Worm (Caenorhabditis elegans) whole organism, young adult: ENCODE results near the gene dhs-15.

ENCODE experiments used
- B0261.1 ChIP-seq: sonication (generic microtip); optimal IDR thresholded peaks from 2 replicates; lab custom pipeline; 2016; ENCODE audit warnings: mild to moderate bottlenecking, missing genetic modification characterization, moderate library complexity, missing compliant biosample characterization
- C06A6.2 ChIP-seq: fragments of 200-800 bp; sonication (Bioruptor generic); conservative IDR thresholded peaks from 2 replicates; pipeline ENCODE4 v1.3.6; 2022; ENCODE audit warnings: missing genetic modification characterization, missing compliant biosample characterization
- F10E7.11 ChIP-seq: sonication (generic microtip); optimal IDR thresholded peaks from 2 replicates; lab custom pipeline; 2017; ENCODE audit warnings: mild to moderate bottlenecking, missing genetic modification characterization, moderate library complexity, missing compliant biosample characterization
- F23B12.7 ChIP-seq: sonication (generic microtip); optimal IDR thresholded peaks from 2 replicates; lab custom pipeline; 2017; ENCODE audit warnings: missing genetic modification characterization, mild to moderate bottlenecking, missing compliant biosample characterization, antibody characterized with exemption, moderate library complexity; ENCODE audit not compliant: insufficient read depth
- F57C9.4 ChIP-seq: sonication (generic microtip); optimal IDR thresholded peaks from 2 replicates; lab custom pipeline; 2017; ENCODE audit warnings: mild to moderate bottlenecking, missing genetic modification characterization, missing compliant biosample characterization
- K11D2.4 ChIP-seq: fragments of 200-800 bp; sonication (Bioruptor generic); IDR thresholded peaks from 2 replicates; pipeline ENCODE4 v1.3.6; 2022; ENCODE audit warnings: missing genetic modification reagents, missing genetic modification characterization, missing compliant biosample characterization
- K12H6.12 ChIP-seq: fragments of 200-800 bp; sonication (Bioruptor generic); optimal IDR thresholded peaks from 2 replicates; lab custom pipeline; 2018; ENCODE audit warnings: mild to moderate bottlenecking, missing genetic modification characterization, missing compliant biosample characterization
- T07F8.4 ChIP-seq: sonication (generic microtip); optimal IDR thresholded peaks from 2 replicates; lab custom pipeline; 2016; ENCODE audit warnings: mild to moderate bottlenecking, missing genetic modification characterization, moderate library complexity, missing compliant biosample characterization
- Y53F4B.3 ChIP-seq: fragments of 200-800 bp; sonication (Bioruptor generic); IDR thresholded peaks from 2 replicates; pipeline ENCODE4 v1.3.6; 2022; ENCODE audit warnings: missing genetic modification reagents, missing genetic modification characterization, missing compliant biosample characterization
- Y53G8AR.9 ChIP-seq: fragments of 200-800 bp; sonication (Bioruptor generic); conservative IDR thresholded peaks from 2 replicates; pipeline ENCODE4 v1.3.6; 2022; ENCODE audit warnings: missing genetic modification reagents, missing genetic modification characterization, missing compliant biosample characterization
- Y67H2A.10 ChIP-seq: fragments of 200-800 bp; sonication (Bioruptor generic); conservative IDR thresholded peaks from 2 replicates; pipeline ENCODE4 v1.3.6; 2022; ENCODE audit warnings: missing genetic modification reagents, missing genetic modification characterization, missing compliant biosample characterization
- ZK185.1 ChIP-seq: sonication (generic microtip); optimal IDR thresholded peaks from 2 replicates; lab custom pipeline; 2016; ENCODE audit warnings: mild to moderate bottlenecking, missing genetic modification characterization, missing compliant biosample characterization; ENCODE audit not compliant: poor library complexity, severe bottlenecking
- aptf-3 ChIP-seq: fragments of 200-800 bp; sonication (Bioruptor generic); IDR thresholded peaks from 2 replicates; pipeline ENCODE4 v1.3.6; 2022; ENCODE audit warnings: missing genetic modification characterization, missing compliant biosample characterization
- attf-5 ChIP-seq: fragments of 200-800 bp; sonication (Bioruptor generic); optimal IDR thresholded peaks from 2 replicates; lab custom pipeline; 2018; ENCODE audit warnings: mild to moderate bottlenecking, missing genetic modification characterization, missing compliant biosample characterization
- ceh-79 ChIP-seq: sonication (generic microtip); optimal IDR thresholded peaks from 2 replicates; lab custom pipeline; 2017; ENCODE audit warnings: mild to moderate bottlenecking, missing genetic modification characterization, missing compliant biosample characterization
- dox-1 ChIP-seq: fragments of 200-800 bp; sonication (Bioruptor generic); IDR thresholded peaks from 2 replicates; pipeline ENCODE4 v1.3.6; 2022; ENCODE audit warnings: missing genetic modification reagents, missing genetic modification characterization, missing compliant biosample characterization
- dpl-1 ChIP-seq: fragments of 150-350 bp; optimal IDR thresholded peaks from 2 replicates; lab custom pipeline; 2014; ENCODE audit warnings: missing biosample characterization, missing genetic modification reagents, missing genetic modification characterization
- egl-18 ChIP-seq: fragments of 200-800 bp; sonication (Bioruptor generic); IDR thresholded peaks from 2 replicates; pipeline ENCODE4 v1.3.6; 2022; ENCODE audit warnings: missing genetic modification reagents, missing genetic modification characterization, missing compliant biosample characterization
- egrh-3 ChIP-seq: fragments of 200-800 bp; sonication (Bioruptor generic); IDR thresholded peaks from 2 replicates; pipeline ENCODE4 v1.3.6; 2022; ENCODE audit warnings: missing genetic modification reagents, missing genetic modification characterization, missing compliant biosample characterization
- hrde-1 ChIP-seq: sonication (generic microtip); optimal IDR thresholded peaks from 2 replicates; lab custom pipeline; 2016; ENCODE audit warnings: missing genetic modification characterization, mild to moderate bottlenecking, missing compliant biosample characterization, moderate library complexity, missing genotype, missing genetic modification reagents, borderline replicate concordance
- hsf-1 ChIP-seq: fragments of 200-800 bp; sonication (Bioruptor generic); IDR thresholded peaks from 2 replicates; pipeline ENCODE4 v1.3.6; 2022; ENCODE audit warnings: missing genetic modification reagents, missing genetic modification characterization, missing compliant biosample characterization
- let-607 ChIP-seq, 2 experiments: fragments of 200-800 bp in 1 of 2; sonication (Bioruptor generic) in 1 of 2; sonication (generic microtip) in 1 of 2; optimal IDR thresholded peaks; 2 replicates each; lab custom pipeline; 2016 to 2018; ENCODE audit warnings: mild to moderate bottlenecking in 2 of 2, missing compliant biosample characterization in 2 of 2, missing genetic modification characterization in 2 of 2, moderate library complexity in 2 of 2, missing genotype in 1 of 2
- lin-35 ChIP-seq, 3 experiments: fragments of 150-350 bp in 2 of 3; sonication (generic microtip) in 1 of 3; optimal IDR thresholded peaks; 2 replicates each; lab custom pipeline; 2014 to 2018; ENCODE audit warnings: missing biosample characterization in 3 of 3, missing genetic modification characterization in 3 of 3, missing genetic modification reagents in 3 of 3
- lin-54 ChIP-seq: fragments of 200-800 bp; sonication (Bioruptor generic); optimal IDR thresholded peaks from 2 replicates; lab custom pipeline; 2018; ENCODE audit warnings: mild to moderate bottlenecking, missing genetic modification characterization, missing compliant biosample characterization
- madf-10 ChIP-seq: sonication (generic microtip); optimal IDR thresholded peaks from 2 replicates; lab custom pipeline; 2016; ENCODE audit warnings: mild to moderate bottlenecking, missing genetic modification characterization, missing compliant biosample characterization
- mcd-1 ChIP-seq: fragments of 200-800 bp; sonication (Bioruptor generic); IDR thresholded peaks from 2 replicates; pipeline ENCODE4 v1.3.6; 2022; ENCODE audit warnings: missing genetic modification reagents, missing genetic modification characterization, missing compliant biosample characterization
- mel-28 ChIP-seq: sonication (generic microtip); optimal IDR thresholded peaks from 2 replicates; lab custom pipeline; 2016; ENCODE audit warnings: borderline replicate concordance, mild to moderate bottlenecking, missing genetic modification characterization, missing compliant biosample characterization
- nfyb-1 ChIP-seq: fragments of 200-800 bp; sonication (Bioruptor generic); IDR thresholded peaks from 2 replicates; pipeline ENCODE4 v1.3.6; 2022; ENCODE audit warnings: missing genetic modification reagents, missing genetic modification characterization, missing compliant biosample characterization
- nhr-80 ChIP-seq: sonication (generic microtip); optimal IDR thresholded peaks from 2 replicates; lab custom pipeline; 2016; ENCODE audit warnings: missing genetic modification characterization, missing compliant biosample characterization
- rpc-1 ChIP-seq, 2 experiments: fragments of 150-350 bp in 1 of 2; sonication (generic microtip) in 1 of 2; optimal IDR thresholded peaks; 2 replicates each; lab custom pipeline; 2014 to 2018; ENCODE audit warnings: missing biosample characterization in 1 of 2, missing genetic modification characterization in 1 of 2, missing genetic modification reagents in 1 of 2, missing genotype in 1 of 2
- sdz-38 ChIP-seq: sonication (generic microtip); optimal IDR thresholded peaks from 2 replicates; lab custom pipeline; 2016; ENCODE audit warnings: missing genotype, missing genetic modification characterization, missing compliant biosample characterization
- sea-2 ChIP-seq: fragments of 200-800 bp; sonication (Bioruptor generic); IDR thresholded peaks from 2 replicates; pipeline ENCODE4 v1.3.6; 2022; ENCODE audit warnings: missing genetic modification characterization, missing compliant biosample characterization
- snpc-1.1 ChIP-seq: sonication (generic microtip); optimal IDR thresholded peaks from 2 replicates; lab custom pipeline; 2017; ENCODE audit warnings: missing genetic modification characterization, mild to moderate bottlenecking, missing compliant biosample characterization, antibody characterized with exemption, moderate library complexity, missing genotype, missing genetic modification reagents; ENCODE audit not compliant: insufficient read depth
- snpc-4 ChIP-seq, 5 experiments: fragments of 150-350 bp in 1 of 5; sonication (generic microtip) in 4 of 5; optimal IDR thresholded peaks; 2 replicates each; lab custom pipeline; 2014 to 2018; ENCODE audit warnings: missing genetic modification characterization in 5 of 5, missing biosample characterization in 3 of 5, antibody characterized with exemption in 2 of 5, mild to moderate bottlenecking in 2 of 5, missing compliant biosample characterization in 2 of 5, missing genotype in 2 of 5, moderate library complexity in 2 of 5, missing genetic modification reagents in 1 of 5
- unc-62 ChIP-seq: fragments of 150-350 bp; optimal IDR thresholded peaks from 2 replicates; lab custom pipeline; 2014; ENCODE audit warnings: missing biosample characterization, missing genetic modification reagents, missing genetic modification characterization
- zfh-2 ChIP-seq: fragments of 200-800 bp; sonication (Bioruptor generic); conservative IDR thresholded peaks from 2 replicates; pipeline ENCODE4 v1.3.6; 2022; ENCODE audit warnings: missing genetic modification reagents, missing genetic modification characterization, missing compliant biosample characterization
- ztf-25 ChIP-seq: fragments of 200-800 bp; sonication (Bioruptor generic); IDR thresholded peaks from 2 replicates; pipeline ENCODE4 v1.3.6; 2022; ENCODE audit warnings: missing genetic modification reagents, missing genetic modification characterization, missing compliant biosample characterization

The dhs-15 gene

ce11 chrV:2763105-2763504 lies 6.5 kb downstream of the dhs-15 start, which contains the start of gene R05D8.7 (continued):
- TF ChIP-seq hrde-1 (tag; lab: Kevin White, UChicago) (no peak), nhr-80 (tag; lab: Kevin White, UChicago) (no peak), F10E7.11 (tag; lab: Kevin White, UChicago) (no peak), snpc-4 (GFP tag; optimal IDR thresholded peaks at IDR 0.05; lab: Kevin White, UChicago) (no peak), snpc-4 (tag; optimal IDR thresholded peaks at IDR 0.05; lab: Kevin White, UChicago) (no peak), lin-35 (GFP tag; optimal IDR thresholded peaks at IDR 0.05; lab: Kevin White, UChicago) (no peak)

ce11 chrV:2761470-2761869 lies 8.2 kb downstream of the dhs-15 start:
- TF ChIP-seq egl-18 (GFP tag; lab: Robert Waterston, UW) (no peak), F23B12.7 (tag; lab: Kevin White, UChicago) (no peak), zfh-2 (GFP tag; lab: Robert Waterston, UW) (peak; percentile 75), madf-10 (tag; lab: Kevin White, UChicago) (no peak), dox-1 (GFP tag; lab: Robert Waterston, UW) (no peak), let-607 (tag; optimal IDR thresholded peaks at IDR 0.05; lab: Kevin White, UChicago) (no peak), dpl-1 (GFP tag; lab: Kevin White, UChicago) (no peak), lin-54 (GFP tag; lab: Kevin White, UChicago) (no peak)
- TF ChIP-seq, all 124 proteins: peak for 1

ce11 chrV:2759456-2759855 lies 10.2 kb downstream of the dhs-15 start, which contains the start of gene srg-58:
Gene srg-58, minus strand, starts transcription at chrV:2759556.
- TF ChIP-seq hrde-1 (tag; lab: Kevin White, UChicago) = no peak
- TF ChIP-seq C06A6.2 (GFP tag; lab: Robert Waterston, UW) = no peak
- TF ChIP-seq B0261.1 (tag; lab: Kevin White, UChicago) = no peak
- TF ChIP-seq hsf-1 = no peak
- TF ChIP-seq Y53G8AR.9 = no peak
- no peak for TF ChIP-seq K12H6.12 (tag; lab: Kevin White, UChicago)
- TF ChIP-seq ZK185.1 (tag; lab: Kevin White, UChicago) = no peak
- no peak for TF ChIP-seq K11D2.4 (GFP tag; lab: Robert Waterston, UW)
- TF ChIP-seq aptf-3 (GFP tag; lab: Robert Waterston, UW) = no peak
- TF ChIP-seq madf-10 (tag; lab: Kevin White, UChicago) = no peak
- TF ChIP-seq mel-28 (tag; lab: Kevin White, UChicago) = no peak
- TF ChIP-seq sdz-38 = no peak
- TF ChIP-seq attf-5 = no peak
- no peak for TF ChIP-seq sea-2 (GFP tag; lab: Robert Waterston, UW)
- TF ChIP-seq T07F8.4 (tag; lab: Kevin White, UChicago) = no peak
- no peak for TF ChIP-seq F23B12.7 (tag; lab: Kevin White, UChicago)
- no peak for TF ChIP-seq unc-62

- peak; percentile 75 for TF ChIP-seq zfh-2 (GFP tag; lab: Robert Waterston, UW)
- peak; percentile 28; the same call in 1 of the 2 replicates for TF ChIP-seq egrh-3 (GFP tag; lab: Robert Waterston, UW)
- TF ChIP-seq B0261.1 (tag; lab: Kevin White, UChicago) = no peak
These were observed 11.2 kb downstream of the dhs-15 start for ce11 chrV:2758437-2758836.

ce11 chrV:2757226-2757893 lies 12.3 kb downstream of the dhs-15 start, which contains the start of gene srx-28:
Gene srx-28, minus strand, starts transcription at chrV:2757276.
- TF ChIP-seq mcd-1 (GFP tag; lab: Robert Waterston, UW) (peak; percentile 43; the same call in 1 of the 2 replicates), Y53F4B.3 (GFP tag; lab: Robert Waterston, UW) (no peak), F23B12.7 (tag; lab: Kevin White, UChicago) (no peak), rpc-1 (optimal IDR thresholded peaks at IDR 0.05; lab: Kevin White, UChicago) (peak; percentile 29), rpc-1 (tag; optimal IDR thresholded peaks at IDR 0.05; lab: Kevin White, UChicago) (no peak), egrh-3 (GFP tag; lab: Robert Waterston, UW) (peak; percentile 33; the same call in 1 of the 2 replicates), F57C9.4 (tag; lab: Kevin White, UChicago) (no peak), snpc-4 (GFP tag; optimal IDR thresholded peaks at IDR 0.05; lab: Kevin White, UChicago) (no peak), snpc-4 (tag; optimal IDR thresholded peaks at IDR 0.05; lab: Kevin White, UChicago) (peak in 2 of 4 experiments; percentile 75 to 87), B0261.1 (tag; lab: Kevin White, UChicago) (peak; percentile 6), ceh-79 (tag; lab: Kevin White, UChicago) (no peak), snpc-1.1 (tag; lab: Kevin White, UChicago) (peak; percentile 68), ztf-25 (GFP tag; lab: Robert Waterston, UW) (0 out of 2 replicates have a peak, but pooled peaks have one; percentile 38), nfyb-1 (GFP tag; lab: Robert Waterston, UW) (peak; percentile 26; the same call in 1 of the 2 replicates), Y67H2A.10 (no peak), dox-1 (GFP tag; lab: Robert Waterston, UW) (peak; percentile 47; the same call in 1 of the 2 replicates)
